Worm (Caenorhabditis elegans): ENCODE data around the gene fbxb-61.

DNA sequence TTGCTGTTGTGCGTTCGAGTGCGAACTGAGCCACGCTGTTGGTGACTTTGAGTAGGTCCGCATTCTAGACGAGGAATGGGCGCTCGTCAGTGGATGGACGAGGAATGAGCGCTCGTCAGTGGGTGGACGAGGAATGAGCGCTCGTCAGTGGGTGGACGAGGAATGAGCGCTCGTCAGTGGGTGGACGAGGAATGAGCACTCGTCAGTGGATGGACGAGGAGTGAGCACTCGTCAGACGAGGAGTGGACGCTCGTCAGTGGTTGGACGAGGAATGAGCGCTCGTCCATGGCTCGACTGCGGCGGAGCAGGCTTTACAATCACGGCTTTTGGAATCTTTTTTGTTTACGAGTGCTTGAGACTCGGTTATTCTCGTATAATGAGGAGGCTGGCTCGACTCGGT, 25.4 kb upstream of the fbxb-61 start:
- TF ChIP-seq sea-2 (GFP tag; optimal IDR thresholded peaks at IDR 0.05), result no peak
- TF ChIP-seq mdl-1 (tag; optimal IDR thresholded peaks at IDR 0.05), result no peak
- no peak for TF ChIP-seq nhr-77 (tag; optimal IDR thresholded peaks at IDR 0.05)
- no peak for TF ChIP-seq nhr-11 (tag; optimal IDR thresholded peaks at IDR 0.05)
- TF ChIP-seq ceh-82 (tag; optimal IDR thresholded peaks at IDR 0.05), result no peak
- TF ChIP-seq zag-1 (tag; optimal IDR thresholded peaks at IDR 0.05), result no peak
- no peak for TF ChIP-seq fkh-10 (GFP tag; optimal IDR thresholded peaks at IDR 0.05)
- TF ChIP-seq skn-1 (tag; optimal IDR thresholded peaks at IDR 0.05), result no peak
- no peak for TF ChIP-seq daf-12 (tag; optimal IDR thresholded peaks at IDR 0.05)
- no peak for TF ChIP-seq egl-27 (tag; optimal IDR thresholded peaks at IDR 0.05)
- no peak for TF ChIP-seq ztf-11 (tag; optimal IDR thresholded peaks at IDR 0.05)
- TF ChIP-seq snpc-4 (tag; optimal IDR thresholded peaks at IDR 0.05), result no peak
- TF ChIP-seq elt-1 (tag; optimal IDR thresholded peaks at IDR 0.05), result no peak
- TF ChIP-seq pha-4 (tag; optimal IDR thresholded peaks at IDR 0.05), result no peak

Measured in whole organism, L3 larva.